Worm (Caenorhabditis elegans): Measurements from ENCODE around the gene ZC190.10.
A peak's percentile ranks its signal among the peaks of the same experiment; 100 is the strongest.

Gene ZC190.10

ce11 chrV:8661241-8661954 lies 34.7 kb downstream of the ZC190.10 start:
- peak; percentile 43 for TF ChIP-seq sma-9 (GFP tag; optimal IDR thresholded peaks at IDR 0.05)
- no peak for TF ChIP-seq sma-9 (tag; optimal IDR thresholded peaks at IDR 0.05)
- no peak for TF ChIP-seq nhr-77 (tag; optimal IDR thresholded peaks at IDR 0.05)
- no peak for TF ChIP-seq ceh-82 (tag; optimal IDR thresholded peaks at IDR 0.05)
- TF ChIP-seq ztf-11 (tag; optimal IDR thresholded peaks at IDR 0.05) = no peak
- no peak for TF ChIP-seq unc-39 (tag; optimal IDR thresholded peaks at IDR 0.05)
- TF ChIP-seq ztf-4 (tag; optimal IDR thresholded peaks at IDR 0.05) = no peak
- TF ChIP-seq dmd-4 (tag; optimal IDR thresholded peaks at IDR 0.05) = no peak
- no peak for TF ChIP-seq elt-3 (tag; optimal IDR thresholded peaks at IDR 0.05)
- TF ChIP-seq nhr-12 (tag; optimal IDR thresholded peaks at IDR 0.05) = no peak
- TF ChIP-seq peb-1 (tag; optimal IDR thresholded peaks at IDR 0.05) = no peak
- TF ChIP-seq F13H6.1 (tag; optimal IDR thresholded peaks at IDR 0.05) = peak; percentile 11
- TF ChIP-seq nhr-23 (tag; optimal IDR thresholded peaks at IDR 0.05) = peak; percentile 68
- peak; percentile 53 for TF ChIP-seq fos-1 (tag; optimal IDR thresholded peaks at IDR 0.05)
- no peak for TF ChIP-seq R02D3.7 (tag; optimal IDR thresholded peaks at IDR 0.05)
- no peak for TF ChIP-seq nhr-237 (tag; optimal IDR thresholded peaks at IDR 0.05)
- no peak for TF ChIP-seq mab-5 (tag; optimal IDR thresholded peaks at IDR 0.05)
- TF ChIP-seq nhr-25 (tag; optimal IDR thresholded peaks at IDR 0.05) = peak; percentile 72
- TF ChIP-seq blmp-1 (tag; optimal IDR thresholded peaks at IDR 0.05; ENCODE audit: insufficient read depth) = peak; percentile 45
- TF ChIP-seq unc-62 (GFP tag; optimal IDR thresholded peaks at IDR 0.05) = no peak
- TF ChIP-seq lin-13 (GFP tag; optimal IDR thresholded peaks at IDR 0.05) = no peak
- no peak for TF ChIP-seq aly-2 (tag; optimal IDR thresholded peaks at IDR 0.05)
- no peak for TF ChIP-seq lin-39 (tag; optimal IDR thresholded peaks at IDR 0.05)
- peak; percentile 18 for TF ChIP-seq crh-2 (tag; optimal IDR thresholded peaks at IDR 0.05)
- TF ChIP-seq nhr-10 (tag; optimal IDR thresholded peaks at IDR 0.05) = no peak
- no peak for TF ChIP-seq ztf-1 (GFP tag; conservative IDR thresholded peaks at IDR 0.05)
- TF ChIP-seq skn-1 (tag; optimal IDR thresholded peaks at IDR 0.05) = no peak
- peak; percentile 82 for TF ChIP-seq ceh-16 (tag; optimal IDR thresholded peaks at IDR 0.05)
- TF ChIP-seq ZK546.5 (tag; optimal IDR thresholded peaks at IDR 0.05) = no peak
- TF ChIP-seq mbf-1 (tag; optimal IDR thresholded peaks at IDR 0.05) = no peak
- no peak for TF ChIP-seq egl-27 (tag; optimal IDR thresholded peaks at IDR 0.05)
- no peak for TF ChIP-seq zag-1 (tag; optimal IDR thresholded peaks at IDR 0.05)
- no peak for TF ChIP-seq gmeb-1 (tag; optimal IDR thresholded peaks at IDR 0.05)
- no peak for TF ChIP-seq lin-11 (tag; optimal IDR thresholded peaks at IDR 0.05)
- TF ChIP-seq sem-4 (tag; optimal IDR thresholded peaks at IDR 0.05) = no peak
- TF ChIP-seq nhr-6 (tag; optimal IDR thresholded peaks at IDR 0.05) = no peak
- TF ChIP-seq nhr-21 (tag; optimal IDR thresholded peaks at IDR 0.05) = peak; percentile 79
- TF ChIP-seq lsy-2 (tag; optimal IDR thresholded peaks at IDR 0.05) = no peak

DNA sequence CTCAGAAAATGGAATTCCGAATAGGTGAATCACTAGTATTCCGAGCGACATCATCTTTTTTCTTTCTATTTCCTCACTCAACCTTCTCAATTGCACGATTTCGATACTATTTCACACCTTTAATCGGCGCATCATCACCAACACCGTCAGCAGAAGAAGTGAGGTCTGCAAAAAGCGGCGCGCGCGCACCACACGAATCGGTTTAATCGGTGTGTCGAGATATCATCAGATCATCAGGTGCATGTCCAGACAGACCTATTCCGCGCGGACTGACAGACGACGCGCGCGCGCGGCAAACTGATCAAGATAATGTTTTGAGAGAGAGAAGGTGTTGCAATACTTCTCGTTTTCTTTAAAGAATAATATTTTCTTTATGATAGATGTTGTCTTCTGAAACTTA lies 35.6 kb downstream of the ZC190.10 start:
- TF ChIP-seq ZK546.5 (tag; optimal IDR thresholded peaks at IDR 0.05) (no peak), elt-1 (tag; optimal IDR thresholded peaks at IDR 0.05) (peak; percentile 75), snpc-4 (tag; optimal IDR thresholded peaks at IDR 0.05) (no peak), fos-1 (tag; optimal IDR thresholded peaks at IDR 0.05) (no peak), egl-27 (tag; optimal IDR thresholded peaks at IDR 0.05) (no peak), zag-1 (tag; optimal IDR thresholded peaks at IDR 0.05) (no peak), nhr-10 (tag; optimal IDR thresholded peaks at IDR 0.05) (no peak), ceh-16 (tag; optimal IDR thresholded peaks at IDR 0.05) (peak; percentile 94), mbf-1 (tag; optimal IDR thresholded peaks at IDR 0.05) (no peak), unc-55 (GFP tag; optimal IDR thresholded peaks at IDR 0.05) (no peak), skn-1 (tag; optimal IDR thresholded peaks at IDR 0.05) (no peak), unc-62 (GFP tag; optimal IDR thresholded peaks at IDR 0.05) (no peak), ztf-11 (tag; optimal IDR thresholded peaks at IDR 0.05) (no peak), nhr-21 (tag; optimal IDR thresholded peaks at IDR 0.05) (peak; percentile 38), sma-9 (GFP tag; optimal IDR thresholded peaks at IDR 0.05) (peak; percentile 68), sma-9 (tag; optimal IDR thresholded peaks at IDR 0.05) (no peak), ceh-82 (tag; optimal IDR thresholded peaks at IDR 0.05) (no peak), nhr-25 (tag; optimal IDR thresholded peaks at IDR 0.05) (peak; percentile 27), elt-3 (tag; optimal IDR thresholded peaks at IDR 0.05) (no peak), lin-11 (tag; optimal IDR thresholded peaks at IDR 0.05) (no peak), sma-3 (GFP tag; optimal IDR thresholded peaks at IDR 0.05) (no peak)
